Worm (Caenorhabditis elegans) whole organism, young adult: ENCODE measurements around the gene F52C6.2.

Experiments
- F39B2.1 ChIP-seq: fragments of 200-800 bp; sonication (Bioruptor generic); IDR thresholded peaks from 2 replicates; pipeline ENCODE4 v1.3.6; 2022; ENCODE audit warnings: missing genetic modification reagents, missing genetic modification characterization, missing compliant biosample characterization
- F55B11.4 ChIP-seq: sonication (generic microtip); optimal IDR thresholded peaks from 2 replicates; lab custom pipeline; 2016; ENCODE audit warnings: missing compliant biosample characterization, missing genetic modification characterization, borderline replicate concordance; ENCODE audit not compliant: insufficient read depth
- K11D2.4 ChIP-seq: fragments of 200-800 bp; sonication (Bioruptor generic); IDR thresholded peaks from 2 replicates; pipeline ENCODE4 v1.3.6; 2022; ENCODE audit warnings: missing genetic modification reagents, missing genetic modification characterization, missing compliant biosample characterization
- K12H6.12 ChIP-seq: fragments of 200-800 bp; sonication (Bioruptor generic); optimal IDR thresholded peaks from 2 replicates; lab custom pipeline; 2018; ENCODE audit warnings: mild to moderate bottlenecking, missing genetic modification characterization, missing compliant biosample characterization
- Y79H2A.3 ChIP-seq: fragments of 200-800 bp; sonication (Bioruptor generic); conservative IDR thresholded peaks from 2 replicates; pipeline ENCODE4 v1.3.6; 2022; ENCODE audit warnings: missing genetic modification reagents, missing genetic modification characterization, missing compliant biosample characterization
- ekl-4 ChIP-seq: fragments of 200-800 bp; sonication (Bioruptor generic); IDR thresholded peaks from 2 replicates; pipeline ENCODE4 v1.3.6; 2022; ENCODE audit warnings: missing genetic modification reagents, missing genetic modification characterization, missing compliant biosample characterization
- mcd-1 ChIP-seq: fragments of 200-800 bp; sonication (Bioruptor generic); IDR thresholded peaks from 2 replicates; pipeline ENCODE4 v1.3.6; 2022; ENCODE audit warnings: missing genetic modification reagents, missing genetic modification characterization, missing compliant biosample characterization
- nhr-90 ChIP-seq: sonication (generic microtip); optimal IDR thresholded peaks from 2 replicates; lab custom pipeline; 2016; ENCODE audit warnings: missing genotype, mild to moderate bottlenecking, missing genetic modification characterization, missing compliant biosample characterization
- pha-4 ChIP-seq: fragments of 150-350 bp; sonication (generic microtip); optimal IDR thresholded peaks from 2 replicates; lab custom pipeline; 2014; ENCODE audit warnings: missing biosample characterization, missing genetic modification reagents, missing genetic modification characterization
- rcor-1 ChIP-seq: fragments of 200-800 bp; sonication (Bioruptor generic); IDR thresholded peaks from 2 replicates; pipeline ENCODE4 v1.3.6; 2022; ENCODE audit warnings: missing genetic modification reagents, missing genetic modification characterization, missing compliant biosample characterization
- unc-130 ChIP-seq: sonication (generic microtip); optimal IDR thresholded peaks from 2 replicates; lab custom pipeline; 2016; ENCODE audit warnings: missing genetic modification reagents, missing genetic modification characterization, missing compliant biosample characterization

DNA sequence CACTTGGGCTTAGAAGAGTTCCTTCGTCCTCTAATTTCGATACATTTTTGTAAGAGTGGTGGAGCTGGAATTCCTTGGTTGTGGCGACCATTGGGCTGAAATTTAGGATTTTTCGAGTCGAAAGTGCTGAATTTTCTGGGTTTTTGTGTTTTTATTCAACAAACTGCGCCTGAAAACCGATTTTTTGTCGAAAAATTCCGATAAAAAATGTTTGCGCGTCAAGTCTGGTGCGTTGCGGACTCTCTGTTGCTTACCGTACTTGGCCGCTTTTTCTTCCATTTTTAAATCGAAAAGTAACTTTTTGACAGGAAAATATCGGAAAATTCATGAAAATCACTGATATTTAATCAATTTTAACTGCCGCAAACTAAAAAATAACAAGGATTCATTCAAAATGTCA is 8.4 kb upstream of the F52C6.2 start, which contains the start of gene bath-4:
- TF ChIP-seq ekl-4 (GFP tag; lab: Robert Waterston, UW), result no peak
- TF ChIP-seq F55B11.4, result no peak
- no peak for TF ChIP-seq F39B2.1
- no peak for TF ChIP-seq mcd-1 (GFP tag; lab: Robert Waterston, UW)
- no peak for TF ChIP-seq K11D2.4 (GFP tag; lab: Robert Waterston, UW)
- no peak for TF ChIP-seq Y79H2A.3
- no peak for TF ChIP-seq pha-4
- TF ChIP-seq rcor-1 (GFP tag; lab: Robert Waterston, UW), result no peak
- no peak for TF ChIP-seq K12H6.12 (tag; lab: Kevin White, UChicago)
- TF ChIP-seq unc-130 (GFP tag; lab: Kevin White, UChicago), result no peak
- no peak for TF ChIP-seq nhr-90 (tag; lab: Kevin White, UChicago)
